Fruit fly (Drosophila melanogaster) whole organism, prepupa: ENCODE data around the gene LysE.

Experiments
- CG10631 ChIP-seq: fragments of 200-800 bp; sonication (Bioruptor generic); optimal IDR thresholded peaks from 2 replicates; lab custom pipeline; 2016; ENCODE audit warnings: missing biosample characterization, missing genetic modification characterization
- CG15336 ChIP-seq: fragments of 200-800 bp; sonication (Bioruptor generic); IDR thresholded peaks from 2 replicates; pipeline ENCODE4 v1.3.6; 2022; ENCODE audit warnings: missing biosample characterization, missing genetic modification characterization
- CG3919 ChIP-seq: fragments of 200-800 bp; sonication (Bioruptor generic); optimal IDR thresholded peaks from 3 replicates; lab custom pipeline; 2016; ENCODE audit warnings: missing biosample characterization, missing genetic modification characterization
- CG8119 ChIP-seq: fragments of 200-800 bp; sonication (Bioruptor generic); IDR thresholded peaks from 3 replicates; pipeline ENCODE4 v1.3.6; 2022; ENCODE audit warnings: missing biosample characterization, missing genetic modification characterization
- Hr38 ChIP-seq: sonication (Bioruptor generic); optimal IDR thresholded peaks from 2 replicates; lab custom pipeline; 2016; ENCODE audit warnings: missing biosample characterization, missing genetic modification characterization
- Sox15 ChIP-seq: fragments of 200-800 bp; sonication (Bioruptor generic); optimal IDR thresholded peaks from 3 replicates; lab custom pipeline; 2016; ENCODE audit warnings: missing biosample characterization, missing genetic modification characterization
- cyc ChIP-seq: fragments of 200-800 bp; sonication (Bioruptor generic); optimal IDR thresholded peaks from 3 replicates; lab custom pipeline; 2016; ENCODE audit warnings: missing biosample characterization, missing genetic modification characterization
- fd85E ChIP-seq: fragments of 200-800 bp; sonication (Bioruptor generic); optimal IDR thresholded peaks from 3 replicates; lab custom pipeline; 2016; ENCODE audit warnings: missing biosample characterization, missing genetic modification characterization

DNA sequence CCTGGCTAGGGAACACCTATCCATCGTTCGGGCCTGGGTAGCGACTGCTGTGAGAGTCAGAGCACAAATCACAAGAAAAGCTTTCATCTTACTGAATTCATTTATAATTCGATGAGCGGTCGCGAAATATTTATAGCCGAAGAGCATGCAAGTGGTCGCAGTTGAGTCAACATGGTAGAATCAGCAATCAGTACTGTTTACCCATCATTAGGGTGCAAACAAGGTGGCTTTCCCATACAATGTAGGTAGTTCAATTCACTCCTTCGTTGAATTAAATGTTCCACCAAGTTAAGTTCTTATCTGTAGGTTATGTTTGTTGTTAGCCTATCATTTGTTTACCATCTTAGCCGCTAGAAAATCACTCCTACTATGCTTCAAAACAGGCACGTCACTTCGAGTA, 6.0 kb downstream of the LysE start, which contains the start of gene LysP:
- TF ChIP-seq CG8119 (no peak), cyc (GFP tag; lab: Kevin White, UChicago) (no peak), CG10631 (GFP tag; lab: Kevin White, UChicago) (no peak), Hr38 (GFP tag; lab: Kevin White, UChicago) (no peak), Sox15 (GFP tag; lab: Kevin White, UChicago) (no peak), fd85E (no peak), CG3919 (GFP tag; lab: Kevin White, UChicago) (no peak), CG15336 (GFP tag; lab: Robert Waterston, UW) (no peak)
